Worm (Caenorhabditis elegans) whole organism, young adult: ENCODE measurements around the gene nmad-1.

Source experiments
- B0336.3 ChIP-seq: fragments of 200-800 bp; sonication (Bioruptor generic); IDR thresholded peaks from 2 replicates; pipeline ENCODE4 v1.3.6; 2022; ENCODE audit warnings: missing genetic modification characterization, missing compliant biosample characterization
- T07F8.4 ChIP-seq: sonication (generic microtip); optimal IDR thresholded peaks from 2 replicates; lab custom pipeline; 2016; ENCODE audit warnings: mild to moderate bottlenecking, missing genetic modification characterization, moderate library complexity, missing compliant biosample characterization
- attf-3 ChIP-seq: fragments of 200-800 bp; sonication (Bioruptor generic); conservative IDR thresholded peaks from 2 replicates; pipeline ENCODE4 v1.3.6; 2022; ENCODE audit warnings: missing genetic modification reagents, missing genetic modification characterization, missing compliant biosample characterization
- pha-4 ChIP-seq: fragments of 150-350 bp; sonication (generic microtip); optimal IDR thresholded peaks from 2 replicates; lab custom pipeline; 2014; ENCODE audit warnings: missing biosample characterization, missing genetic modification reagents, missing genetic modification characterization
- snpc-4 ChIP-seq, 5 experiments: fragments of 150-350 bp in 1 of 5; sonication (generic microtip) in 4 of 5; optimal IDR thresholded peaks; 2 replicates each; lab custom pipeline; 2014 to 2018; ENCODE audit warnings: missing genetic modification characterization in 5 of 5, missing biosample characterization in 3 of 5, antibody characterized with exemption in 2 of 5, mild to moderate bottlenecking in 2 of 5, missing compliant biosample characterization in 2 of 5, missing genotype in 2 of 5, moderate library complexity in 2 of 5, missing genetic modification reagents in 1 of 5
- unc-130 ChIP-seq: sonication (generic microtip); optimal IDR thresholded peaks from 2 replicates; lab custom pipeline; 2016; ENCODE audit warnings: missing genetic modification reagents, missing genetic modification characterization, missing compliant biosample characterization
- unc-62 ChIP-seq: fragments of 150-350 bp; optimal IDR thresholded peaks from 2 replicates; lab custom pipeline; 2014; ENCODE audit warnings: missing biosample characterization, missing genetic modification reagents, missing genetic modification characterization

DNA sequence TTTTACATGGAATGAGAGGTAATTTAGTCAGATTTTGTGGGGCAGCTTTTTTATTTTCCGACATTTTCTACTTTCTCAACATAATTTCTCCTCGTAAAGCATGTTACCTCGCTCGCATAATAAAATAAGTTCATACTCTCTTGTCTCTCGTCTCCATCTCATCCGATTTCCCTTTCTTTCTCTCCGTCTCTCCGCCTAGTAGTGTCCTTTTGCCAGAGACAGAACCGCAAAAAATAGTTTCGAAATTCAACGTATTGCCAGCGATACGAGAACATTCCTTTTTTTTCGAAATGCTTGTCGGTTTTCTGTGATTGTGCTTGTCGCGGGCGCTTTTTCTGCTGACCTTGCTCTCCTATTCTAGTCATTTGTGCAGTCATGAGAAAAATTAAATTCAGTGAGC lies 50.6 kb downstream of the nmad-1 start:
- no peak for TF ChIP-seq unc-130 (GFP tag; lab: Kevin White, UChicago)
- TF ChIP-seq B0336.3 (GFP tag; lab: Robert Waterston, UW), result no peak; the same call in 1 of the 2 replicates
- no peak for TF ChIP-seq T07F8.4
- peak; percentile 15 for TF ChIP-seq unc-62 (GFP tag; lab: Kevin White, UChicago)
- no peak for TF ChIP-seq pha-4
- no peak for TF ChIP-seq attf-3 (GFP tag; lab: Robert Waterston, UW)
- TF ChIP-seq snpc-4 (GFP tag; optimal IDR thresholded peaks at IDR 0.05; lab: Kevin White, UChicago), result no peak
- TF ChIP-seq snpc-4 (tag; optimal IDR thresholded peaks at IDR 0.05; lab: Kevin White, UChicago), result peak in 1 of 4 experiments; percentile 18
